Worm (Caenorhabditis elegans) whole organism, L1 larva: ENCODE results near the gene lfi-1.

Source experiments
- C04F5.9 ChIP-seq: sonication (generic microtip); optimal IDR thresholded peaks from 2 replicates; lab custom pipeline; 2016; ENCODE audit warnings: missing genetic modification characterization, missing compliant biosample characterization
- alr-1 ChIP-seq: fragments of 200-800 bp; sonication (Bioruptor generic); optimal IDR thresholded peaks from 2 replicates; lab custom pipeline; 2018; ENCODE audit warnings: borderline replicate concordance, mild to moderate bottlenecking, missing genetic modification characterization, missing compliant biosample characterization
- egl-27 ChIP-seq, 2 experiments: fragments of 150-350 bp in 1 of 2; sonication (generic microtip); optimal IDR thresholded peaks; 3 replicates each; lab custom pipeline; 2017 to 2018; ENCODE audit warnings: missing biosample characterization in 2 of 2, missing genetic modification characterization in 2 of 2, missing genetic modification reagents in 2 of 2
- elt-2 ChIP-seq: sonication (generic microtip); optimal IDR thresholded peaks from 2 replicates; lab custom pipeline; 2016; ENCODE audit warnings: missing genetic modification characterization, mild to moderate bottlenecking, inconsistent platforms, missing compliant biosample characterization, missing genetic modification reagents
- lsy-2 ChIP-seq, 2 experiments: fragments of 150-350 bp; optimal IDR thresholded peaks; 2 replicates each; lab custom pipeline; 2014; ENCODE audit warnings: missing biosample characterization in 2 of 2, missing genetic modification characterization in 2 of 2
- nhr-237 ChIP-seq: fragments of 150-350 bp; optimal IDR thresholded peaks from 2 replicates; lab custom pipeline; 2014; ENCODE audit warnings: missing biosample characterization, missing genetic modification characterization
- unc-86 ChIP-seq: sonication (generic microtip); optimal IDR thresholded peaks from 2 replicates; lab custom pipeline; 2016; ENCODE audit warnings: missing genetic modification characterization, missing compliant biosample characterization
- ztf-11 ChIP-seq, 2 experiments: sonication (generic microtip); optimal IDR thresholded peaks; 2 replicates each; lab custom pipeline; 2016 to 2017; ENCODE audit warnings: missing genetic modification characterization in 2 of 2, missing biosample characterization in 1 of 2, missing compliant biosample characterization in 1 of 2

- TF ChIP-seq alr-1 (tag; lab: Kevin White, UChicago) (no peak), elt-2 (tag; lab: Kevin White, UChicago) (no peak), unc-86 (tag; lab: Kevin White, UChicago) (no peak), ztf-11 (tag; optimal IDR thresholded peaks at IDR 0.05; lab: Kevin White, UChicago) (no peak), nhr-237 (tag; lab: Kevin White, UChicago) (no peak), lsy-2 (tag; optimal IDR thresholded peaks at IDR 0.05; lab: Kevin White, UChicago) (no peak), C04F5.9 (tag; lab: Kevin White, UChicago) (no peak), egl-27 (tag; optimal IDR thresholded peaks at IDR 0.05; lab: Kevin White, UChicago) (no peak)
Observed at ce11 chrX:4938990-4939389, 37.6 kb upstream of the lfi-1 start.
